Worm (Caenorhabditis elegans) whole organism, L4 larva: Measurements from ENCODE around the gene cfap-36.

Experiments
- ama-1 ChIP-seq: fragments of 150-350 bp; optimal IDR thresholded peaks from 2 replicates; lab custom pipeline; 2014; ENCODE audit warnings: inconsistent platforms, mixed read lengths
- ceh-62 ChIP-seq: sonication (generic microtip); optimal IDR thresholded peaks from 2 replicates; lab custom pipeline; 2017; ENCODE audit warnings: missing biosample characterization, missing genetic modification characterization
- ces-1 ChIP-seq: fragments of 150-350 bp; sonication (generic microtip); optimal IDR thresholded peaks from 4 replicates; lab custom pipeline; 2014; ENCODE audit warnings: missing biosample characterization, missing genetic modification reagents, missing genetic modification characterization
- fkh-10 ChIP-seq: fragments of 150-350 bp; optimal IDR thresholded peaks from 2 replicates; lab custom pipeline; 2014; ENCODE audit warnings: missing biosample characterization, missing genetic modification reagents, missing genetic modification characterization
- lsy-2 ChIP-seq, 2 experiments: fragments of 150-350 bp in 1 of 2; sonication (generic microtip) in 1 of 2; optimal IDR thresholded peaks; 2 replicates each; lab custom pipeline; 2014 to 2017; ENCODE audit warnings: missing biosample characterization in 2 of 2, missing genetic modification characterization in 2 of 2
- mdl-1 ChIP-seq, 2 experiments: fragments of 150-350 bp in 1 of 2; sonication (generic microtip) in 1 of 2; optimal IDR thresholded peaks; 2 replicates each; lab custom pipeline; 2014 to 2017; ENCODE audit warnings: missing biosample characterization in 2 of 2, missing genetic modification characterization in 2 of 2
- nhr-11 ChIP-seq: fragments of 150-350 bp; optimal IDR thresholded peaks from 2 replicates; lab custom pipeline; 2014; ENCODE audit warnings: missing biosample characterization, missing genetic modification characterization
- nhr-237 ChIP-seq: sonication (generic microtip); optimal IDR thresholded peaks from 2 replicates; lab custom pipeline; 2017; ENCODE audit warnings: missing biosample characterization, missing genetic modification characterization
- nhr-42 ChIP-seq: fragments of 200-800 bp; sonication (Bioruptor generic); IDR thresholded peaks from 2 replicates; pipeline ENCODE4 v1.3.6; 2022; ENCODE audit warnings: missing genetic modification characterization, missing compliant biosample characterization
- pqm-1 ChIP-seq: sonication (generic microtip); optimal IDR thresholded peaks from 2 replicates; lab custom pipeline; 2017; ENCODE audit warnings: missing biosample characterization, missing genetic modification characterization
- unc-130 ChIP-seq: sonication (generic microtip); optimal IDR thresholded peaks from 2 replicates; lab custom pipeline; 2016; ENCODE audit warnings: missing genetic modification reagents, missing genetic modification characterization, missing compliant biosample characterization
- unc-62 ChIP-seq, 3 experiments: fragments of 150-350 bp in 1 of 3; sonication (generic microtip); optimal IDR thresholded peaks in 2 of 3; peaks in 1 of 3; 1 replicate in 1 of 3; 2 replicates in 2 of 3; lab custom pipeline; 2014 to 2017; ENCODE audit warnings: missing biosample characterization in 3 of 3, missing genetic modification characterization in 3 of 3, missing genetic modification reagents in 3 of 3, missing genotype in 1 of 3

DNA sequence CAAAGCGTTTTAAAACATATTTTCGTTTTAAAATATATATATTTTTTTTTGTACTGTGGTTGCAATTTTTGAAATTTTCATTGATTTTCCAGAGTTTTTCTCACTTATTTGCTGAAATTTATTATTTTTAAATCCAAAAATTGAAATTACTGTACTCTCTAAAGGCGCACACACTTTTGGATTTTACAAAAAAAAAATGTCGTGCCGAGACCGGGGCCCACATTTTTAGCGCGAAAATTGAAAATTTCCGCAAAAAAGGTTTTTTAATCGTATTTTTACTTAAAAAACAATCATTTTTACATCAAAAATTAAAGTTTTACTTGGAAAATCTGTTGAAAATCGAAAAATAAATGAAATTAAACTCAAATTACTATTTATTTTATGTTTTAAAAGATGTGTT, 13.1 kb upstream of the cfap-36 start:
- no peak for TF ChIP-seq ceh-62 (tag; lab: Kevin White, UChicago)
- no peak for TF ChIP-seq nhr-42 (GFP tag; lab: Robert Waterston, UW)
- TF ChIP-seq pqm-1 (tag; lab: Kevin White, UChicago) = no peak
- no peak for TF ChIP-seq nhr-237 (tag; lab: Kevin White, UChicago)
- TF ChIP-seq nhr-11 (tag; lab: Kevin White, UChicago) = no peak
- TF ChIP-seq unc-130 = no peak
- TF ChIP-seq fkh-10 (GFP tag; lab: Kevin White, UChicago) = no peak
- no peak for TF ChIP-seq unc-62 (GFP tag; optimal IDR thresholded peaks at IDR 0.05 in 1 of 2; lab: Kevin White, UChicago)
- TF ChIP-seq unc-62 (tag; optimal IDR thresholded peaks at IDR 0.05; lab: Kevin White, UChicago) = no peak
- TF ChIP-seq ama-1 (lab: Kevin White, UChicago) = no peak
- TF ChIP-seq lsy-2 (tag; optimal IDR thresholded peaks at IDR 0.05; lab: Kevin White, UChicago) = no peak
- no peak for TF ChIP-seq ces-1 (GFP tag; lab: Kevin White, UChicago)
- TF ChIP-seq mdl-1 (tag; optimal IDR thresholded peaks at IDR 0.05; lab: Kevin White, UChicago) = no peak
